Worm (Caenorhabditis elegans): ENCODE measurements around the gene ZK809.1.

DNA sequence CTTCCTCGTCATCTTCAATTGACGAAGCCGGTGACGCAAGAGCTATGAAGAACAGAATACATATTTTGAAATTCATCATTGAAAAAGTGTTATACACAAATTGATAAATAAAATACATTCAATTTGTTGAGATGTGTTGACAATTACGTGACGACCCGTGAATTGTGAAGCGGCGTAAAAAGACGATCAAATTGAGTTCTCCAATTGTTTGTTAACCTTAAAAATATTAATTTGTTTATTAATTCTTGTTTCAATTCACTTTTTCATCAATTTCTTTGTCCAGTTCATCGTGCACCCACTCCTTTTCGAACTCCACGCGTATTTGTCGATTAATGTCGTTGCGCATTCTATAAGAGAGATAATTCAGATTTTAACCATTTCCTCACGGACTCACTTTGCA lies 49.7 kb upstream of the ZK809.1 start, which contains the start of gene spe-36:
- no peak for TF ChIP-seq elt-3 (tag; optimal IDR thresholded peaks at IDR 0.05)
- no peak for TF ChIP-seq alr-1 (tag; optimal IDR thresholded peaks at IDR 0.05)

All from whole organism, L2 larva.